Fruit fly (Drosophila melanogaster) whole organism, wandering third instar larva: Measurements from ENCODE around the gene Zip71B.

Source experiments
- CrebA ChIP-seq: fragments of 200-800 bp; sonication (Bioruptor generic); optimal IDR thresholded peaks from 2 replicates; lab custom pipeline; 2016; ENCODE audit warnings: missing biosample characterization, mild to moderate bottlenecking, missing genetic modification characterization, borderline replicate concordance
- Dfd ChIP-seq: fragments of >200 bp; optimal IDR thresholded peaks from 2 replicates; lab custom pipeline; 2017; ENCODE audit warnings: missing biosample characterization, missing genetic modification characterization
- GATAd ChIP-seq: sonication (Bioruptor generic); optimal IDR thresholded peaks from 2 replicates; lab custom pipeline; 2016; ENCODE audit warnings: missing biosample characterization, missing genetic modification characterization
- HLH106 ChIP-seq: fragments of 200-800 bp; optimal IDR thresholded peaks from 3 replicates; lab custom pipeline; 2019; ENCODE audit warnings: missing biosample characterization, mild to moderate bottlenecking, missing genetic modification characterization, moderate library complexity
- Hnf4 ChIP-seq: fragments of 200-800 bp; sonication (Bioruptor generic); optimal IDR thresholded peaks from 2 replicates; lab custom pipeline; 2016; ENCODE audit warnings: missing biosample characterization, mild to moderate bottlenecking, missing genetic modification characterization
- Hr78 ChIP-seq: fragments of >200 bp; optimal IDR thresholded peaks from 2 replicates; lab custom pipeline; 2017; ENCODE audit warnings: missing biosample characterization, missing genetic modification characterization
- Hr83 ChIP-seq: fragments of 200-300 bp; sonication (Bioruptor generic); optimal IDR thresholded peaks from 2 replicates; lab custom pipeline; 2016; ENCODE audit warnings: missing biosample characterization, mild to moderate bottlenecking, missing genetic modification characterization, moderate library complexity; ENCODE audit not compliant: poor library complexity, severe bottlenecking
- OdsH ChIP-seq: fragments of 200-800 bp; sonication (Bioruptor generic); optimal IDR thresholded peaks from 2 replicates; lab custom pipeline; 2016; ENCODE audit warnings: missing biosample characterization, mild to moderate bottlenecking, missing genetic modification characterization
- h ChIP-seq: fragments of 200-800 bp; sonication (Bioruptor generic); optimal IDR thresholded peaks from 3 replicates; lab custom pipeline; 2016; ENCODE audit warnings: missing biosample characterization, mild to moderate bottlenecking, missing genetic modification characterization
- pan ChIP-seq: fragments of >200 bp; optimal IDR thresholded peaks from 2 replicates; lab custom pipeline; 2017
- psq ChIP-seq: fragments of 200-800 bp; sonication (Bioruptor generic); optimal IDR thresholded peaks from 3 replicates; lab custom pipeline; 2017; ENCODE audit warnings: missing biosample characterization, mild to moderate bottlenecking, missing genetic modification characterization, moderate library complexity
- rgr ChIP-seq: fragments of 200-800 bp; sonication (Bioruptor generic); optimal IDR thresholded peaks from 3 replicates; lab custom pipeline; 2016; ENCODE audit warnings: missing biosample characterization, mild to moderate bottlenecking, missing genetic modification characterization
- tai ChIP-seq: sonication (Bioruptor generic); optimal IDR thresholded peaks from 2 replicates; lab custom pipeline; 2016; ENCODE audit warnings: missing biosample characterization, missing genetic modification characterization
- usp ChIP-seq: fragments of >200 bp; optimal IDR thresholded peaks from 2 replicates; lab custom pipeline; 2017; ENCODE audit warnings: missing biosample characterization, missing genetic modification characterization

- TF ChIP-seq CrebA (GFP tag; lab: Kevin White, UChicago) (no peak), psq (GFP tag; lab: Kevin White, UChicago) (no peak), Dfd (GFP tag; lab: Kevin White, UChicago) (no peak), GATAd (GFP tag; lab: Kevin White, UChicago) (no peak), usp (GFP tag; lab: Kevin White, UChicago) (no peak), Hnf4 (GFP tag; lab: Kevin White, UChicago) (no peak), HLH106 (tag; lab: Kevin White, UChicago) (no peak), h (GFP tag; lab: Kevin White, UChicago) (no peak), OdsH (GFP tag; lab: Kevin White, UChicago) (no peak), pan (lab: Kevin White, UChicago) (no peak), tai (GFP tag; lab: Kevin White, UChicago) (no peak), rgr (GFP tag; lab: Kevin White, UChicago) (no peak), Hr78 (GFP tag; lab: Kevin White, UChicago) (no peak), Hr83 (GFP tag; lab: Kevin White, UChicago) (no peak)
These were observed 31.5 kb upstream of the Zip71B start for dm6 chr3L:14960549-14960948.
